Fruit fly (Drosophila melanogaster) S2 (cell line): ENCODE data around the gene cyst.

Source experiments
- CG8478 ChIP-seq: fragments of >200 bp; optimal IDR thresholded peaks from 2 replicates; lab custom pipeline; 2018
- CTCF ChIP-seq, 2 experiments: fragments of >200 bp; optimal IDR thresholded peaks; 2 replicates each; lab custom pipeline; 2018

dm6 chr2L:19512184-19512583 is 3.6 kb upstream of the cyst start:
- TF ChIP-seq CTCF (optimal IDR thresholded peaks at IDR 0.05; lab: Kevin White, UChicago) (no peak), CG8478 (lab: Kevin White, UChicago) (no peak)
